Fruit fly (Drosophila melanogaster) whole organism, larva: ENCODE data around the gene Hs2st.
A peak's percentile ranks its signal among the peaks of the same experiment; 100 is the strongest.

ENCODE experiments used
- noc ChIP-seq: fragments of 200-800 bp; sonication (Bioruptor generic); optimal IDR thresholded peaks from 3 replicates; lab custom pipeline; 2019; ENCODE audit warnings: missing biosample characterization, mild to moderate bottlenecking, missing genetic modification characterization, moderate library complexity

The Hs2st gene

DNA sequence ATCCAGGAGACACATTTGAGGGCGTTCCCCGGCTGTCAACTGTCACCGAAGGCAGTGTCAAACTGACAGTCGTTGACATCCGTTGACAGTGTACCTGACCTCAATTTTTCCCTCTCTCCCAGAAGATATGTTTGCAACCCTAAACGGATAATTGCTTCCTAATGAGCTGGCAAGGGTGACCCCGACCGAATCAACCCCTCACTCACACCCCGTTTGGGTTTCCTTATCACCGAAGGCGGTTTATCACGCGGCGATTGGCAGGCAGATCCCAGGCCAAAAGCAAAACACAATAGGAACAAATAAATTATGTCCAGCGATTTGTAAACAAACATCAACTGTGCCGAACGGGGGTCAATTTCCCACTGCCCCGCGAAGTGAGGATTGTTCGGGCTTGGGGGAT lies 14.9 kb upstream of the Hs2st start:
- TF ChIP-seq noc (tag; lab: Kevin White, UChicago), result no peak

DNA sequence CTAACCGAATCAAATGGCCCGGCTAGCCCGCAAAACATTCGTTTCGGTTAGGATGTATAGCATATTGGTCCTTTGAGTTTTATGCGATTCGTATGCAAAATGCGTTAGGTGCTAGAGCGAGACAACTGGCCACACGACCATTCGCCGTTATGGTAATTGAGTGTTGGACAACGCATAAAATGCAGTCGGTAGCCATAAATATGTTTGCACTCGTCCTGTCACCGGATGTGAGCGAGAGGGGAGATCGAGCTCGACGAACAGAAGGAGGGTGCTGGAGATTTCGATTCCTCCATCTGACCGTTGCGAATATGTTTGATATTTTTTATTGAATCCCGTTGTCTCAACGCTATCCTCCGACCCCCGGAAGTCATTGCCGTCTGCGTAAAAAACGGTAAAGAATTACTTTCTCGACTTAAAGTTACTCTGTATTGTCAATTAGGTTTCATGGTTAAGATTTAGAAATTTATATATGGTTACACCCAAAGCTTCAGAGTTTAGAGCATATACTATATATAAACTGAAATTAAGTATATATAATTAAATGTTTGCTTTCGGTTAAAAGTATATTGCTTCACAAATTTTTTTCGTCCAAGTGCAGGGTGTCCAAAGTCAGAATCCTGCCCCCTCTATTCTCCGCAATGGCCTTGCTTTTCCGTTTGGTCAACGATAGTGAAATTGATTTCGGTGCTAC lies 13.5 kb upstream of the Hs2st start:
- no peak for TF ChIP-seq noc (tag; lab: Kevin White, UChicago)

DNA sequence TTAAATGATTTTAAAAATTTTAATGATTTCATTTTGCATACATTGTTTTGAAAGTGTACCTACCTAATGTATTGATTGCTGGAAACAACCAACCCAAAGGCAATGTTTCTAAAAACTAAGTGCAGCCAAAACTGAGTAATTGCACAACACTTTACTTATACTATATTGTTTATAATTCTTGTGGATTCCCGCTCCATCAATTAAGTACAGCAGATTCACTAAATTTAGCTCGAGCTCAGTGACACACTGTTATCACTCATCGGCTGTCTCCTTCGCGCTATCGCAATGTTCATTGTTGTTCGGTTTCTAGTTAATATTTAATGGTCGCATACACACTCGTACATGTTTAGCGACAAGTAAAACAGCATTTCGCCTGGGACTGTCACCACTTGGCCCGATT lies 11.2 kb upstream of the Hs2st start:
- no peak for TF ChIP-seq noc (tag; lab: Kevin White, UChicago)

DNA sequence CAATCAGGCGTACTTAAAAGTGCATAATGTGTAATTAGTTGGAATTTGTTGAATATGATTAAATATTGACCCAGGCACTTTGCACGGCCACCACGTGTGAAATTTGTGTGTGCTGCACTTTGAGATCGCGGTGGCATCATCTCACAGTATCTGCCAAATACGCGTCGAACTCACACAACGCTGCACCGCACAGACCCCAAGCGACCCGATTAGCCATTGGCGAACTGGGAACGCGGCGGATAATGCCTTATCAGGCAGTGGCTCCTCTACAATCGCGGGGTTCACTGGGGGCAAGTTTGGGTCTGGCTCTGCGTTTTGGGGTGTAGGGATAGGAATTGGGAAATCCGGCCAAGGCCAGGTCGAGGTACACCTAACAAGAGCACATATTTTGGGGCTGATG lies 10.7 kb upstream of the Hs2st start:
- no peak for TF ChIP-seq noc (tag; lab: Kevin White, UChicago)

DNA sequence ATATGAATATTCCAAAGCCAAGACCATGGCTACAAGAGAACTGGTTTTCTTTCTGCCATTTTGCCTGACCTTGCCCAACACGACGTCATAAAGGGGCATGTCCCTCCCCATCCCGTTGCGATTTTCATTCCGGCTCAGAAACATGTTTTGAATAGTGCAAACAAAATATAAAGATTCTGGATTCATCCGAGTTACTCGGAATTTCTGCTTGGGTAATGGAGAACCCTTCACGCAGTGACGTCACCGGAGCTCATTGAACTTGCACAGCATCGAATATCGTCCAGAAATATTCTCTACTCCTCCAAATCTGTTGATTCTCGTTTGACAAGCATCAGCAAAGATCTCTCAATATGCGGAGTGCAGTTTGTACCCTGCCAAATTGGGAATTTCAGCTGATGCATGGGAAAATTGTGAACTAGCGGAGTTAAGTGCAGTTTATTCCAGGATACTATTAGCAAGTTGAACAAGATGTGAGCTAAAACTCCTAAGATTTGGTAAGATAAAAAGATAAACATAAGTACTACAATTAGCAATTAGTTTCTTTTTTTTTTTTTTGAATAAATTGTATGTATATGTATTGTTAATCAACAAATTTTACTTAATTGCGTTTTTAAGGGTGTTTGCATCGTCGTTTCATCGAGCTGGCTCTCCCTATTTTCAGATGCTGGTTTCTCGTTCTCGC lies 9.7 kb upstream of the Hs2st start, which contains the start of gene CG10026:
Gene CG10026 (plus strand): TSS at position 187 of the 682 bp plus-strand sequence.
- no peak for TF ChIP-seq noc (tag; lab: Kevin White, UChicago)

DNA sequence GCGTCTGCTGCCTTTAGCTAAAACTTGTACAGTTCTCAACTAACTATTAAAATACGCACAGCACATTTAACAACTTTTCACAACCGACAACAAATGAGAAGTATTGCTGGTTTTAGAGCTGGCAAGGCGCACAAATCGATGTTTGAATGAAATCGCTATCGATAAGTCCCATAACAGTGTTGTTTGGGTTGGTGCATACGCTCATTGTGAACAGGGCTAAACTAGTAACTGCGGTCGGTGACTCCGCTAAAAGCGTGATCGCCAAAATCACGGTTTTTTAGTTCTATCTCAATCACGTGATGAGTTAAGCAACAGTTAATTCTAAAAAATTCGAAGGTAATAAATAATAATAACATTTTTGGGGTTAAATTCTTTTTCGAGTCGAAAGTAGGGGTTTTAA lies 8.8 kb upstream of the Hs2st start, which contains the start of gene Top2:
Gene Top2 (minus strand): TSS at position 110 of the 400 bp plus-strand sequence.
- TF ChIP-seq noc (tag; lab: Kevin White, UChicago), result no peak

DNA sequence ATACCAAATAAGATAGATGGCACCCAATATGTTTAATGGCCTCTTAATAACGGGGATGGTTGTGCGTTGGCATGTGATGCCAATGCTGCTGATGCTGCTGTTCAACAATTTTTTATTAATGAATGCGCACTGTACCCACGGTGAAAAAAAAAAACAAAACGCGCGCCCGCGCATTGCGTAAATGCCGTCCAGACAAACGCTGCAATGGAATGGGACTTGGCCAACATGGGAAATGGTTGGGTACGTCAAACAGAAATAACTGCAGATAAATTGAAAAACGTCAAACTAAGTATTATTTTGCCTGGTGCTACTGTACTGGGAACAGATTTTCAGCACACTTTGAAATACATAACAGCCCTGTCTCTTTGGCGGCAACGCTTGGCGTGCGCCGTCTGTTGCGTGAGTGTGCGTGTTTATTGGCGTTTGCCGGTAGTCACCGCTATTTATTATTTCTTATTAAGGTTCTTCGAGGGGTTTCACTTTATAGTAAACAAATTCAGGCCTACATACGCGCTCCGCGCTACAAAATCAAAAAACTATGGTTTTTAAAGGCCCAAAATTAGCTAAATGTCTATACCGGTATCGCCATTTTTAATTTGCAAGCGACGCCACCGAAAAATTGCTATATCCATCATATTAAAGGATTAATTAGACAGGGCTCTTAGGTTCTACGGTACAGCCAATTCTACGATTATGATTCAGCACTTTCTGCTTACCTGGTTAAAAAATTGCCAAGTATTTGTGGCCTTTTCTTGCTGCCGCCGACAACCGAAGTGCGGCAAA lies 8.2 kb upstream of the Hs2st start:
- peak; percentile 7 for TF ChIP-seq noc (tag; lab: Kevin White, UChicago)

DNA sequence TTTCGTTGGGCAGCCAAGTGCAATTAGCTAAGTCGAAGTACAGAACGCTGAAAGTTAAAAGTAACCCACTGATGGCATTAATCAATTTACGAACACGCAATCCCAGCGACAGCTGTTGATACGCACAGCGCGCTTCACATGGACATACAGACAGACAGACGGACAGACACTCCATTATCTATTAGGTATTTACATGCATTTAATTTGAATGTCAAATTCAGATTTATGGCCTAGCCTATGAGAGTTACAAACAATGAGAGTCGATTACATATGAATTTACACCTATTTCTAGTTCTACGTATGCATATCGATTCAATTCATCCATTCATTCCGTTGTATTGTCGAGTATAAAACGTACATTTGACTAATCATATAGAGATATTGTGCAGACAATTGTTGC lies 1.9 kb downstream of the Hs2st start, which contains the start of gene CG10237:
Gene CG10237 (minus strand): TSS at position 101 of the 400 bp plus-strand sequence.
- TF ChIP-seq noc (tag; lab: Kevin White, UChicago), result no peak

DNA sequence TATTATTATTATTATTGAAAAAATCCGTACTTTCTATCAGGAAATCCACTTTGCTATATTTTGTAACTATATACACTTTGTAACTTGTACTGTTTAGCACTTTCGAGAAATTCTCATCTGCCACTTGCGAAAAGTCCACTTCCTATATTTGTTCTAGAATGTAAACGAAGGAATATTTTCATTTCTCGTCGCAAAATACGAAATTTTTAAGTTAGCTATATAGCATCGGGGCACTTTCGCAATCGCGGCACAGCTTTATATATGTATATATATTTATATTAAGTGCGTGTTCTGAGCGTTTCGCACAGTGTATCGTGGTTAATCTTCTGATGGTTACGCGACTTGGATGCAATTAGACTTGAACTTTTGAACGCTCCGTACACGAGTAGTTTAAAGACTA lies 2.8 kb downstream of the Hs2st start, which contains the start of gene RanGAP:
Gene RanGAP (plus strand): TSS at position 169 of the 400 bp plus-strand sequence.
- no peak for TF ChIP-seq noc (tag; lab: Kevin White, UChicago)

DNA sequence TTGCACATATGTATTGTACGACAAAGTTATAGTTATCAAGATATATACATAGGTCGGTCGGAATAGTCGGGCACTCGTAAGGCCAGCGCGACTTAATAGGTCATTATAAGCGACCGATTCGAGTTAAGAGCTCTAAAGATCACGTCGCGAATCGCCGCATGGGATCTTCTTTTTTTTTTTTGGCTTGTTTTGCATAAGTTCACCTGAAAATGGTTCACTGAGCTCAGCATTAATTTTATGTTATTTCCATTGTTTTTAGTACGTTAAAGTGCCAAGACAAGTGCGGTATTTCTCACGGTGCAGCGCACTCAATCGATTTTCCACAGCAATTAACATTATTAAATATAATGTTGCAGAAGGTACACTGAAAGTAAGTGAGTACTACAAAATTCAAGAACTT lies 3.2 kb downstream of the Hs2st start:
- no peak for TF ChIP-seq noc (tag; lab: Kevin White, UChicago)

DNA sequence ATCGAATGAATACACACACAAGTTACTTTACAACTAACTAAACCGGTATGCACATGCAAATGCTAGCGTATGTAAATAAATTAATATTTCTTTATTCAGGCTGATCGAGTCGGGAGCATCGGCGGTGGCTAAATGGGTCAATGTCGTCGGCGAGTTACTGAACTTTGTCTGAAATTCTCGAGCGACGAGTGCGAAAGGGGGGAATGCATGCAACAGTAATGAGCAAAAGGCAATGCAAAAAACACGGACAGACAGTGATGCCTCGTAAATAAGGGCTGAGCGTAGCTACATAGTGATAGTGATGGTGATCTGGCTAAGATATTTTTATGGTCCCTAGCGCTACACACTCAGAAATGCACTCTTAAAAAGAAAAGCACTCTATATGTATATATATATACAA lies 3.8 kb downstream of the Hs2st start:
- TF ChIP-seq noc (tag; lab: Kevin White, UChicago), result no peak

DNA sequence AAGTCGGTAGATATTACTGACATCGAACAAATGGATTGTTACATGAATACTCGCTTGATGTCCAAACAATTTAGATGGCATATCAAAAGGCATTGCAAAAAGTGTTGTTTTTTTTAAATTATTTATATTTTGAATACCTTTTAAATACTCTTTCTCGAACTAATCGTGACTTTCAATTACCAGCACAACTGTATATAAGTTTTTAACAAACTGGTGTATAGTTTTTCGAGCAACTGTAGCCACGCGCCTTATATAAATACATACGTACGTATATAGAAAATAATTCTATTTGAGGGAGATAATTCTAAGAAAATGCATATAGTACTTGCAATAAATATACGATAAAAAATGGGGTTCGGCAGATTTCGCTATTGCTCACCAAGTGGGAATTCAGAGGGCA lies 4.3 kb downstream of the Hs2st start:
- no peak for TF ChIP-seq noc (tag; lab: Kevin White, UChicago)

DNA sequence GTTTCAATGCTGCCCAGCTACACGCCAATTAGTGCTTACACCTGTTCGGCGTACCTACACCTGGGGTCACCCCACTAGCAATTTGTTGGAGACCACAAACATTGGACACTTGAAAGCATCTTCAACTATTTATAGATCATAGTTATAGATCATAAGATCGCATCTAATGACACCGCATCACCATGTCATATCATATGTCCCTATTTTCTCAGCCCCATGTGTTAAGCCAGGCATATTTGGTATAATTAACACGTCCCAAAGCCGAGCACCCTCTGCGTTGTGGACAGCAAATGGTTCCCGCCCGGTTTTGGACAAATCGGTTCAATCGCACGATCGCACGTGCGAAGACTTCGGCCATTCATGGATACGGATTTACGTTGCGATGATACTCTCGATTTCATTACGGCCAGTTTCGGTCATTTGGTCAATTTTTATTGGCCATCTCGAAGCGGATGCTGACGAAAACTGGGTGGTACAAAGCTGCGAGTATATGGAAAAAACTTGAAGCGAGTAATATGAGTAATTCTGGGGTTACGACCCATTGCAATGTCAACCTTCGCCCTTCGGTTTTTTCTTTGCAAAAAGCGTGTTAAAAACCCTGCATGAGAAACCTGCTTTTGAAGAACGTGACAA lies 4.8 kb downstream of the Hs2st start:
- no peak for TF ChIP-seq noc (tag; lab: Kevin White, UChicago)

DNA sequence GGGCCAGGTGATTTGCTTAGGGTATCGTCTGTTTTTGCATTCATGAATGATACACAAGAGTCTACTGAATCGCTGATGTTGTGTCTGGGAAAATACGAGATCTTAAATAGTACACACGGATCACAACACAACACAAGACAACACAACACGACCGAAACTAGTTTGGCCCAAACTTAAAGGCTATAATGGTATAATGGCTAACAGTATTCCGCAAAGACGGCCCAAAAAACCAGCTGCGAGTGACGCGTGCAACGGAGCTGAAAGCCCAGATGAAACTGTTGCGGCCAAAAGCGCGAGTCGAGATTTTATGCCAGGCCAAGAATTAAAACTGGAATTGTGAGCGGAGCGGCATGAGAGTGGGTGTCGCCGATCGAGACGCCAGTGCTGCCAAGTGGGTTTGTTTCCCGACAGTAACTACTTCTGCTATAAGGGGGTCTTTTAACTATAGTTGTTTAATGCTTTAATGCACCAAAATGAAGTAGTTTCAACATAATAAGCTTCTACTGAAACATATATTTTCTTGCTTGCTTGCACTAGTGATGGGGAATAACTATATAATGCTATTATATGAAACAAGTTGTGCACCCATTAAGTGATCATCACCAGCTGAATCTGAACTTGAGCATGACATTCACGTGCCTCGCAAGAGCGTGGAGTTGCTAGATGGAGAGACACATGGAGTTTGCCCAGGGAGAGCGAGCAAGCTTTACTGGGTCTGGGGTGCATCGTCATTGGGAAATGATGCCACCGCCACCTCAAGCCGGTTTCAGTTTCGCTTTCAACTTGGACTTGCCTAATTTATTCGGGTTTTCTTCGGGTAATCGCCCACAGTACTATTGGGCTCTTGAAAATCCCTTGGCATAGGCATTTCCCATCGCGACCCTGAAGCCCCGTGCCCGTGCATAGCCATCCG lies 5.6 kb downstream of the Hs2st start:
- no peak for TF ChIP-seq noc (tag; lab: Kevin White, UChicago)
